Worm (Caenorhabditis elegans): Measurements from ENCODE around the gene flr-4.

flr-4 gene

ce11 chrX:15060303-15060702 lies 28.9 kb upstream of the flr-4 start, which contains the start of gene fbxa-96:
TSS of gene fbxa-96 (minus strand) at chrX:15060403.
- TF ChIP-seq M03D4.4 (tag; optimal IDR thresholded peaks at IDR 0.05) = no peak
- no peak for TF ChIP-seq elt-1 (tag; optimal IDR thresholded peaks at IDR 0.05; ENCODE audit: borderline replicate concordance, insufficient read depth)
- no peak for TF ChIP-seq unc-62 (GFP tag; optimal IDR thresholded peaks at IDR 0.05)

- TF ChIP-seq ztf-11 (tag; optimal IDR thresholded peaks at IDR 0.05) = no peak
- no peak for TF ChIP-seq ceh-83 (GFP tag; optimal IDR thresholded peaks at IDR 0.05)
- TF ChIP-seq ces-1 (GFP tag; optimal IDR thresholded peaks at IDR 0.05) = no peak
- no peak for TF ChIP-seq pha-4 (tag; optimal IDR thresholded peaks at IDR 0.05)
- TF ChIP-seq blmp-1 (tag; optimal IDR thresholded peaks at IDR 0.05) = no peak
- TF ChIP-seq bed-3 (GFP tag; optimal IDR thresholded peaks at IDR 0.05) = no peak
- no peak for TF ChIP-seq nhr-237 (tag; optimal IDR thresholded peaks at IDR 0.05)
- TF ChIP-seq sem-2 (GFP tag; optimal IDR thresholded peaks at IDR 0.05) = no peak
- no peak for TF ChIP-seq M03D4.4 (tag; optimal IDR thresholded peaks at IDR 0.05)
- TF ChIP-seq unc-39 (tag; optimal IDR thresholded peaks at IDR 0.05) = no peak
- no peak for TF ChIP-seq nhr-76 (tag; optimal IDR thresholded peaks at IDR 0.05)
- TF ChIP-seq nhr-12 (tag; optimal IDR thresholded peaks at IDR 0.05) = no peak
- no peak for TF ChIP-seq ceh-43 (GFP tag; optimal IDR thresholded peaks at IDR 0.05)
- no peak for TF ChIP-seq tbx-8 (GFP tag; optimal IDR thresholded peaks at IDR 0.05)
- TF ChIP-seq unc-120 (tag; optimal IDR thresholded peaks at IDR 0.05; ENCODE audit: poor library complexity, severe bottlenecking) = no peak
- no peak for TF ChIP-seq sptf-1 (tag; optimal IDR thresholded peaks at IDR 0.05)
- no peak for TF ChIP-seq lsy-2 (tag; optimal IDR thresholded peaks at IDR 0.05)
- TF ChIP-seq zip-8 (tag; optimal IDR thresholded peaks at IDR 0.05) = no peak
- TF ChIP-seq snpc-4 (tag; optimal IDR thresholded peaks at IDR 0.05) = no peak
- TF ChIP-seq lin-32 (GFP tag; optimal IDR thresholded peaks at IDR 0.05) = no peak
Observed at ce11 chrX:15069242-15069641, 20.0 kb upstream of the flr-4 start, which contains the start of gene mam-6. TSS of gene mam-6 (minus strand) at chrX:15069342.

- no peak for TF ChIP-seq lin-13 (tag; optimal IDR thresholded peaks at IDR 0.05)
- no peak for TF ChIP-seq ces-1 (GFP tag; optimal IDR thresholded peaks at IDR 0.05)
- TF ChIP-seq unc-120 (tag; optimal IDR thresholded peaks at IDR 0.05; ENCODE audit: poor library complexity, severe bottlenecking) = no peak
- TF ChIP-seq pha-4 (tag; optimal IDR thresholded peaks at IDR 0.05) = no peak
- TF ChIP-seq ceh-43 (GFP tag; optimal IDR thresholded peaks at IDR 0.05) = no peak
- no peak for TF ChIP-seq cnd-1 (tag; optimal IDR thresholded peaks at IDR 0.05)
- TF ChIP-seq ceh-83 (GFP tag; optimal IDR thresholded peaks at IDR 0.05) = no peak
- TF ChIP-seq elt-3 (tag; optimal IDR thresholded peaks at IDR 0.05) = no peak
- TF ChIP-seq bed-3 (GFP tag; optimal IDR thresholded peaks at IDR 0.05) = no peak
- no peak for TF ChIP-seq mab-5 (tag; optimal IDR thresholded peaks at IDR 0.05)
- TF ChIP-seq sptf-1 (tag; optimal IDR thresholded peaks at IDR 0.05) = no peak
Observed at ce11 chrX:15070137-15070536, 19.1 kb upstream of the flr-4 start.

ce11 chrX:15072877-15073276 lies 16.3 kb upstream of the flr-4 start:
- TF ChIP-seq mep-1 (tag; optimal IDR thresholded peaks at IDR 0.05) (no peak), lin-32 (GFP tag; optimal IDR thresholded peaks at IDR 0.05) (no peak), unc-120 (tag; optimal IDR thresholded peaks at IDR 0.05; ENCODE audit: poor library complexity, severe bottlenecking) (no peak)

ce11 chrX:15073479-15073878 lies 15.7 kb upstream of the flr-4 start:
- TF ChIP-seq lin-13 (tag; optimal IDR thresholded peaks at IDR 0.05) (no peak), mab-5 (tag; optimal IDR thresholded peaks at IDR 0.05) (no peak), mep-1 (tag; optimal IDR thresholded peaks at IDR 0.05) (no peak), lin-32 (GFP tag; optimal IDR thresholded peaks at IDR 0.05) (no peak)

ce11 chrX:15075170-15075569 lies 14.0 kb upstream of the flr-4 start:
- TF ChIP-seq flh-1 (GFP tag; optimal IDR thresholded peaks at IDR 0.05) (no peak), unc-120 (tag; optimal IDR thresholded peaks at IDR 0.05; ENCODE audit: poor library complexity, severe bottlenecking) (no peak), cnd-1 (tag; optimal IDR thresholded peaks at IDR 0.05) (no peak), ztf-11 (tag; optimal IDR thresholded peaks at IDR 0.05) (no peak), unc-62 (GFP tag; optimal IDR thresholded peaks at IDR 0.05) (no peak), unc-39 (tag; optimal IDR thresholded peaks at IDR 0.05) (no peak), nhr-76 (tag; optimal IDR thresholded peaks at IDR 0.05) (no peak), hlh-1 (tag; optimal IDR thresholded peaks at IDR 0.05) (no peak)

All from whole organism, mixed stage, embryonic.